Fruit fly (Drosophila melanogaster) whole organism, embryonic: ENCODE results near the gene Irbp18.

ENCODE experiments used
- Asciz ChIP-seq: fragments of 200-800 bp; sonication (Bioruptor generic); optimal IDR thresholded peaks from 2 replicates; lab custom pipeline; 2017; ENCODE audit warnings: missing biosample characterization, mild to moderate bottlenecking, missing genetic modification characterization, missing genetic modification reagents
- Bgb ChIP-seq: fragments of 200-800 bp; sonication (Bioruptor generic); IDR thresholded peaks from 2 replicates; pipeline ENCODE4 v1.3.6; 2022; ENCODE audit warnings: missing biosample characterization, missing genetic modification characterization; ENCODE audit not compliant: partially characterized antibody
- CG11093 ChIP-seq: fragments of 200-800 bp; sonication (Bioruptor generic); IDR thresholded peaks from 3 replicates; pipeline ENCODE4 v1.3.6; 2022; ENCODE audit warnings: missing biosample characterization, missing genetic modification characterization
- CG12942 ChIP-seq: fragments of 200-800 bp; sonication (Bioruptor generic); optimal IDR thresholded peaks from 3 replicates; lab custom pipeline; 2016; ENCODE audit warnings: missing biosample characterization, missing genetic modification characterization
- CG13287 ChIP-seq: fragments of 200-800 bp; sonication (Bioruptor generic); IDR thresholded peaks from 2 replicates; pipeline ENCODE4 v1.3.6; 2022; ENCODE audit warnings: missing biosample characterization, missing genetic modification characterization; ENCODE audit not compliant: partially characterized antibody
- CG15514 ChIP-seq: fragments of 200-800 bp; sonication (Bioruptor generic); optimal IDR thresholded peaks from 3 replicates; lab custom pipeline; 2017; ENCODE audit warnings: missing biosample characterization, missing genetic modification characterization, mild to moderate bottlenecking, moderate library complexity, missing genetic modification reagents
- CG2712 ChIP-seq: fragments of 200-800 bp; optimal IDR thresholded peaks from 3 replicates; lab custom pipeline; 2019; ENCODE audit warnings: missing biosample characterization, mild to moderate bottlenecking, missing genetic modification characterization, moderate library complexity
- CG3407 ChIP-seq: fragments of 200-800 bp; sonication (Bioruptor generic); optimal IDR thresholded peaks from 2 replicates; lab custom pipeline; 2018; ENCODE audit warnings: missing biosample characterization, mild to moderate bottlenecking, missing genetic modification characterization
- CG7987 ChIP-seq: fragments of 200-800 bp; sonication (Bioruptor generic); optimal IDR thresholded peaks from 2 replicates; lab custom pipeline; 2018; ENCODE audit warnings: missing biosample characterization, mild to moderate bottlenecking, missing genetic modification characterization, moderate library complexity
- CG8359 ChIP-seq: fragments of 200-800 bp; sonication (Bioruptor generic); optimal IDR thresholded peaks from 2 replicates; lab custom pipeline; 2017; ENCODE audit warnings: missing biosample characterization, mild to moderate bottlenecking, missing genetic modification characterization, borderline replicate concordance
- CTCF ChIP-seq: fragments of 200-800 bp; sonication (Bioruptor generic); optimal IDR thresholded peaks from 2 replicates; lab custom pipeline; 2017; ENCODE audit warnings: missing biosample characterization, mild to moderate bottlenecking, missing genetic modification characterization, moderate library complexity
- Chrac-16 ChIP-seq: fragments of 200-800 bp; sonication (Bioruptor generic); optimal IDR thresholded peaks from 3 replicates; lab custom pipeline; 2016; ENCODE audit warnings: missing biosample characterization, missing genetic modification characterization
- D19B ChIP-seq: fragments of 200-800 bp; sonication (Bioruptor generic); optimal IDR thresholded peaks from 2 replicates; lab custom pipeline; 2017; ENCODE audit warnings: missing biosample characterization, mild to moderate bottlenecking, missing genetic modification characterization
- Drgx ChIP-seq: fragments of 200-800 bp; sonication (Bioruptor generic); IDR thresholded peaks from 2 replicates; pipeline ENCODE4 v1.3.6; 2022; ENCODE audit warnings: missing biosample characterization, missing genetic modification characterization
- Jarid2 ChIP-seq: fragments of 200-800 bp; sonication (Bioruptor generic); optimal IDR thresholded peaks from 3 replicates; lab custom pipeline; 2017; ENCODE audit warnings: mild to moderate bottlenecking, missing biosample characterization, missing genetic modification reagents, missing genetic modification characterization
- NK7.1 ChIP-seq: fragments of 200-800 bp; sonication (Bioruptor generic); optimal IDR thresholded peaks from 3 replicates; lab custom pipeline; 2016; ENCODE audit warnings: missing biosample characterization, missing genetic modification characterization
- Poxn ChIP-seq: fragments of 200-800 bp; sonication (Bioruptor generic); IDR thresholded peaks from 2 replicates; pipeline ENCODE4 v1.3.6; 2022; ENCODE audit warnings: missing biosample characterization, missing genetic modification characterization
- Ptx1 ChIP-seq: fragments of 200-800 bp; sonication (Bioruptor generic); IDR thresholded peaks from 2 replicates; pipeline ENCODE4 v1.3.6; 2022; ENCODE audit warnings: missing biosample characterization, missing genetic modification characterization
- Rfx ChIP-seq: fragments of 200-800 bp; sonication (Bioruptor generic); IDR thresholded peaks from 2 replicates; pipeline ENCODE4 v1.3.6; 2022; ENCODE audit warnings: missing biosample characterization, missing genetic modification characterization
- ato ChIP-seq: fragments of 200-800 bp; sonication (Bioruptor generic); IDR thresholded peaks from 2 replicates; pipeline ENCODE4 v1.3.6; 2022; ENCODE audit warnings: missing biosample characterization, missing genetic modification characterization; ENCODE audit not compliant: partially characterized antibody
- bbx ChIP-seq: fragments of 200-800 bp; sonication (Bioruptor generic); IDR thresholded peaks from 2 replicates; pipeline ENCODE4 v1.3.6; 2022; ENCODE audit warnings: missing biosample characterization, missing genetic modification characterization; ENCODE audit not compliant: partially characterized antibody
- bsh ChIP-seq, 2 experiments: fragments of 200-800 bp; sonication (Bioruptor generic); optimal IDR thresholded peaks; 2 replicates each; lab custom pipeline; 2017 to 2018; ENCODE audit warnings: mild to moderate bottlenecking in 2 of 2, missing biosample characterization in 2 of 2, missing genetic modification characterization in 2 of 2, moderate library complexity in 1 of 2
- caup ChIP-seq: fragments of 200-800 bp; sonication (Bioruptor generic); optimal IDR thresholded peaks from 3 replicates; lab custom pipeline; 2017; ENCODE audit warnings: missing biosample characterization, mild to moderate bottlenecking, missing genetic modification characterization, moderate library complexity; ENCODE audit not compliant: severe bottlenecking
- chinmo ChIP-seq: fragments of 200-800 bp; sonication (Bioruptor generic); IDR thresholded peaks from 4 replicates; pipeline ENCODE4 v1.3.6; 2022; ENCODE audit warnings: missing biosample characterization, missing genetic modification characterization; ENCODE audit not compliant: partially characterized antibody
- corto ChIP-seq: fragments of 200-800 bp; sonication (Bioruptor generic); optimal IDR thresholded peaks from 2 replicates; lab custom pipeline; 2016; ENCODE audit warnings: missing biosample characterization, mild to moderate bottlenecking, missing genetic modification characterization, moderate library complexity
- crol ChIP-seq: fragments of 200-800 bp; sonication (Bioruptor generic); IDR thresholded peaks from 2 replicates; pipeline ENCODE4 v1.3.6; 2022; ENCODE audit warnings: missing biosample characterization, missing genetic modification characterization
- dm ChIP-seq: fragments of 200-800 bp; sonication (Bioruptor generic); optimal IDR thresholded peaks from 3 replicates; lab custom pipeline; 2016; ENCODE audit warnings: missing biosample characterization, missing genetic modification characterization
- eve ChIP-seq, 2 experiments: fragments of >200 bp; optimal IDR thresholded peaks; 2 replicates each; lab custom pipeline; 2017; ENCODE audit warnings: missing biosample characterization in 2 of 2, missing genetic modification characterization in 2 of 2
- fd102C ChIP-seq: fragments of 200-800 bp; sonication (Bioruptor generic); optimal IDR thresholded peaks from 2 replicates; lab custom pipeline; 2018; ENCODE audit warnings: missing biosample characterization, mild to moderate bottlenecking, missing genetic modification characterization, moderate library complexity
- gro ChIP-seq: fragments of 200-800 bp; sonication (Bioruptor generic); optimal IDR thresholded peaks from 2 replicates; lab custom pipeline; 2016; ENCODE audit warnings: missing biosample characterization, missing genetic modification characterization
- kni ChIP-seq: fragments of 200-800 bp; sonication (Bioruptor generic); optimal IDR thresholded peaks from 3 replicates; lab custom pipeline; 2017; ENCODE audit warnings: mild to moderate bottlenecking, missing biosample characterization, missing genetic modification reagents, missing genetic modification characterization
- prd ChIP-seq, 3 experiments: fragments of >200 bp in 2 of 3; fragments of 200-800 bp in 1 of 3; sonication (Bioruptor generic) in 1 of 3; optimal IDR thresholded peaks in 2 of 3; IDR thresholded peaks in 1 of 3; 2 replicates in 2 of 3; 3 replicates in 1 of 3; pipeline versions ENCODE4 v1.3.6 to Lab custom; 2017 to 2022; ENCODE audit warnings: missing biosample characterization in 1 of 3, missing genetic modification characterization in 1 of 3
- ro ChIP-seq: fragments of 200-800 bp; sonication (Bioruptor generic); IDR thresholded peaks from 2 replicates; pipeline ENCODE4 v1.3.6; 2022; ENCODE audit warnings: missing biosample characterization, missing genetic modification characterization
- sens ChIP-seq: fragments of 200-800 bp; sonication (Bioruptor generic); peaks from one replicate; lab custom pipeline; 2016; ENCODE audit warnings: missing biosample characterization, missing genetic modification characterization
- sqz ChIP-seq: fragments of 200-800 bp; sonication (Bioruptor generic); optimal IDR thresholded peaks from 3 replicates; lab custom pipeline; 2018; ENCODE audit warnings: missing biosample characterization, mild to moderate bottlenecking, missing genetic modification characterization
- tio ChIP-seq: fragments of 200-800 bp; sonication (Bioruptor generic); optimal IDR thresholded peaks from 2 replicates; lab custom pipeline; 2017; ENCODE audit warnings: missing biosample characterization, missing genetic modification characterization, inconsistent platforms
- tna ChIP-seq: fragments of 200-800 bp; sonication (Bioruptor generic); IDR thresholded peaks from 2 replicates; pipeline ENCODE4 v1.3.6; 2022; ENCODE audit warnings: missing biosample characterization, missing genetic modification characterization; ENCODE audit not compliant: partially characterized antibody
- trem ChIP-seq: fragments of 200-800 bp; optimal IDR thresholded peaks from 3 replicates; lab custom pipeline; 2019; ENCODE audit warnings: missing biosample characterization, mild to moderate bottlenecking, missing genetic modification characterization, moderate library complexity

Gene Irbp18

dm6 chr3L:11138862-11139261, 40.9 kb upstream of the Irbp18 start:
- no peak for TF ChIP-seq gro
- peak; percentile 78 for TF ChIP-seq crol
- 0 out of 2 replicates have a peak, but pooled peaks have one; percentile 17 for TF ChIP-seq Drgx (GFP tag; lab: Robert Waterston, UW)
- TF ChIP-seq bbx: 0 out of 2 replicates have a peak, but pooled peaks have one; percentile 17

- peak in 1 of 2 experiments; percentile 2 for TF ChIP-seq bsh (GFP tag; optimal IDR thresholded peaks at IDR 0.05; lab: Kevin White, UChicago)
- no peak for TF ChIP-seq CG8359 (GFP tag; lab: Kevin White, UChicago)
- no peak for TF ChIP-seq ro (GFP tag; lab: Robert Waterston, UW)
- peak in 1 of 2 experiments; percentile 62 for TF ChIP-seq eve (GFP tag; optimal IDR thresholded peaks at IDR 0.05; lab: Kevin White, UChicago)
These were observed 38.4 kb upstream of the Irbp18 start for dm6 chr3L:11136349-11136748.

- TF ChIP-seq sqz (GFP tag; lab: Kevin White, UChicago) (peak; percentile 37), Asciz (GFP tag; lab: Kevin White, UChicago) (no peak), CG12942 (GFP tag; lab: Kevin White, UChicago) (no peak), Jarid2 (GFP tag; lab: Kevin White, UChicago) (peak; percentile 79), Poxn (GFP tag; lab: Robert Waterston, UW) (no peak), CG3407 (GFP tag; lab: Kevin White, UChicago) (no peak), prd (optimal IDR thresholded peaks at IDR 0.05; lab: Kevin White, UChicago) (no peak), prd (GFP tag; IDR thresholded peaks at IDR 0.05; lab: Robert Waterston, UW) (no peak), Drgx (GFP tag; lab: Robert Waterston, UW) (0 out of 2 replicates have a peak, but pooled peaks have one; percentile 5), ato (GFP tag; lab: Robert Waterston, UW) (peak; percentile 51; the same call in 1 of the 2 replicates), gro (peak; percentile 21), NK7.1 (no peak), CG15514 (GFP tag; lab: Kevin White, UChicago) (peak; percentile 61), trem (tag; lab: Kevin White, UChicago) (no peak), dm (GFP tag; lab: Kevin White, UChicago) (no peak), fd102C (GFP tag; lab: Kevin White, UChicago) (no peak), chinmo (GFP tag; lab: Robert Waterston, UW) (no peak), CG7987 (GFP tag; lab: Kevin White, UChicago) (peak; percentile 1), Bgb (0 out of 2 replicates have a peak, but pooled peaks have one; percentile 17), CG2712 (no peak), CTCF (GFP tag; lab: Kevin White, UChicago) (peak; percentile 77), D19B (GFP tag; lab: Kevin White, UChicago) (no peak), Rfx (no peak), kni (no peak), Chrac-16 (GFP tag; lab: Kevin White, UChicago) (no peak), Ptx1 (GFP tag; lab: Robert Waterston, UW) (no peak), CG11093 (GFP tag; lab: Robert Waterston, UW) (no peak), sens (GFP tag; lab: Kevin White, UChicago) (peak; percentile 57), corto (GFP tag; lab: Kevin White, UChicago) (peak; percentile 0), caup (GFP tag; lab: Kevin White, UChicago) (peak; percentile 11), tna (GFP tag; lab: Robert Waterston, UW) (peak; percentile 38; the same call in 1 of the 2 replicates), CG13287 (peak; percentile 31; the same call in 1 of the 2 replicates), tio (GFP tag; lab: Kevin White, UChicago) (no peak)
These were observed 37.9 kb upstream of the Irbp18 start, which contains the start of gene IRSp53 for dm6 chr3L:11135846-11136245. Gene IRSp53, plus strand, starts transcription at chr3L:11136049.
